Fruit fly (Drosophila melanogaster) whole organism, wandering third instar larva: ENCODE data around the gene KP78b.

ENCODE experiments used
- Abd-B ChIP-seq: fragments of >200 bp; optimal IDR thresholded peaks from 2 replicates; lab custom pipeline; 2017; ENCODE audit warnings: missing biosample characterization, missing genetic modification characterization
- CG32264 ChIP-seq: fragments of 200-800 bp; sonication (Bioruptor generic); optimal IDR thresholded peaks from 2 replicates; lab custom pipeline; 2016; ENCODE audit warnings: missing biosample characterization, missing genetic modification characterization
- CG9705 ChIP-seq: fragments of 200-800 bp; sonication (Bioruptor generic); optimal IDR thresholded peaks from 2 replicates; lab custom pipeline; 2018; ENCODE audit warnings: missing biosample characterization, mild to moderate bottlenecking, missing genetic modification characterization
- CrebA ChIP-seq: fragments of 200-800 bp; sonication (Bioruptor generic); optimal IDR thresholded peaks from 2 replicates; lab custom pipeline; 2016; ENCODE audit warnings: missing biosample characterization, mild to moderate bottlenecking, missing genetic modification characterization, borderline replicate concordance
- Dfd ChIP-seq: fragments of >200 bp; optimal IDR thresholded peaks from 2 replicates; lab custom pipeline; 2017; ENCODE audit warnings: missing biosample characterization, missing genetic modification characterization
- Dif ChIP-seq: fragments of 200-275, 200-300 bp; sonication (Bioruptor generic); optimal IDR thresholded peaks from 2 replicates; lab custom pipeline; 2018; ENCODE audit warnings: missing biosample characterization, missing genetic modification characterization; ENCODE audit not compliant: partially characterized antibody
- GATAd ChIP-seq: sonication (Bioruptor generic); optimal IDR thresholded peaks from 2 replicates; lab custom pipeline; 2016; ENCODE audit warnings: missing biosample characterization, missing genetic modification characterization
- HLH106 ChIP-seq: fragments of 200-800 bp; optimal IDR thresholded peaks from 3 replicates; lab custom pipeline; 2019; ENCODE audit warnings: missing biosample characterization, mild to moderate bottlenecking, missing genetic modification characterization, moderate library complexity
- Hnf4 ChIP-seq: fragments of 200-800 bp; sonication (Bioruptor generic); optimal IDR thresholded peaks from 2 replicates; lab custom pipeline; 2016; ENCODE audit warnings: missing biosample characterization, mild to moderate bottlenecking, missing genetic modification characterization
- Hr78 ChIP-seq: fragments of >200 bp; optimal IDR thresholded peaks from 2 replicates; lab custom pipeline; 2017; ENCODE audit warnings: missing biosample characterization, missing genetic modification characterization
- Hr83 ChIP-seq: fragments of 200-300 bp; sonication (Bioruptor generic); optimal IDR thresholded peaks from 2 replicates; lab custom pipeline; 2016; ENCODE audit warnings: missing biosample characterization, mild to moderate bottlenecking, missing genetic modification characterization, moderate library complexity; ENCODE audit not compliant: poor library complexity, severe bottlenecking
- Jra ChIP-seq: sonication (Bioruptor generic); optimal IDR thresholded peaks from 2 replicates; lab custom pipeline; 2016; ENCODE audit warnings: missing biosample characterization, missing genetic modification characterization
- Mio ChIP-seq: sonication (Bioruptor generic); optimal IDR thresholded peaks from 2 replicates; lab custom pipeline; 2016; ENCODE audit warnings: missing biosample characterization, missing genetic modification characterization
- Myc ChIP-seq: fragments of >200 bp; optimal IDR thresholded peaks from 2 replicates; lab custom pipeline; 2017
- N ChIP-seq: fragments of >200 bp; optimal IDR thresholded peaks from 2 replicates; lab custom pipeline; 2018; ENCODE audit warnings: missing biosample characterization, missing external identifiers, missing genetic modification characterization
- OdsH ChIP-seq: fragments of 200-800 bp; sonication (Bioruptor generic); optimal IDR thresholded peaks from 2 replicates; lab custom pipeline; 2016; ENCODE audit warnings: missing biosample characterization, mild to moderate bottlenecking, missing genetic modification characterization
- Rel ChIP-seq, 2 experiments: fragments of 200-800 bp; sonication (Bioruptor generic) in 1 of 2; optimal IDR thresholded peaks; 2 replicates in 1 of 2; 3 replicates in 1 of 2; lab custom pipeline; 2016 to 2019; ENCODE audit warnings: mild to moderate bottlenecking in 2 of 2, missing biosample characterization in 2 of 2, missing genetic modification characterization in 2 of 2, moderate library complexity in 1 of 2
- Sp1 ChIP-seq: fragments of 200-800 bp; sonication (Bioruptor generic); optimal IDR thresholded peaks from 3 replicates; lab custom pipeline; 2019; ENCODE audit warnings: missing biosample characterization, mild to moderate bottlenecking, missing genetic modification characterization, moderate library complexity
- Vsx2 ChIP-seq: fragments of 200-300, 225-300 bp; sonication (Bioruptor generic); optimal IDR thresholded peaks from 2 replicates; lab custom pipeline; 2018; ENCODE audit warnings: missing biosample characterization, missing genetic modification characterization; ENCODE audit not compliant: partially characterized antibody
- br ChIP-seq: fragments of 200-800 bp; sonication (Bioruptor generic); optimal IDR thresholded peaks from 2 replicates; lab custom pipeline; 2016; ENCODE audit warnings: missing biosample characterization, missing genetic modification characterization
- brk ChIP-seq: fragments of 200-800 bp; sonication (Bioruptor generic); optimal IDR thresholded peaks from 2 replicates; lab custom pipeline; 2016; ENCODE audit warnings: missing biosample characterization, mild to moderate bottlenecking, missing genetic modification characterization
- dl ChIP-seq, 2 experiments: fragments of 175-275, 200-275 bp in 1 of 2; fragments of 200-275 bp in 1 of 2; sonication (Bioruptor generic); optimal IDR thresholded peaks; lab custom pipeline; 2018; ENCODE audit warnings: mild to moderate bottlenecking in 2 of 2, missing biosample characterization in 2 of 2, missing genetic modification characterization in 2 of 2, moderate library complexity in 2 of 2; ENCODE audit not compliant: partially characterized antibody in 2 of 2, insufficient read depth in 1 of 2
- dmrt93B ChIP-seq: fragments of 200-800 bp; sonication (Bioruptor generic); optimal IDR thresholded peaks from 2 replicates; lab custom pipeline; 2018; ENCODE audit warnings: missing biosample characterization, mild to moderate bottlenecking, missing genetic modification characterization
- dsf ChIP-seq: sonication (Bioruptor generic); optimal IDR thresholded peaks from 2 replicates; lab custom pipeline; 2016; ENCODE audit warnings: missing biosample characterization, missing genetic modification characterization, borderline replicate concordance
- ey ChIP-seq: fragments of 200-800 bp; sonication (Bioruptor generic); optimal IDR thresholded peaks from 2 replicates; lab custom pipeline; 2016; ENCODE audit warnings: missing biosample characterization, missing genetic modification characterization
- foxo ChIP-seq, 2 experiments: fragments of 200-800 bp; sonication (Bioruptor generic); optimal IDR thresholded peaks; 2 replicates in 1 of 2; 3 replicates in 1 of 2; lab custom pipeline; 2016 to 2017; ENCODE audit warnings: missing biosample characterization in 2 of 2, missing genetic modification characterization in 2 of 2
- fru ChIP-seq: fragments of 200-800 bp; sonication (Bioruptor generic); optimal IDR thresholded peaks from 3 replicates; lab custom pipeline; 2016; ENCODE audit warnings: missing biosample characterization, mild to moderate bottlenecking, missing genetic modification characterization
- h ChIP-seq: fragments of 200-800 bp; sonication (Bioruptor generic); optimal IDR thresholded peaks from 3 replicates; lab custom pipeline; 2016; ENCODE audit warnings: missing biosample characterization, mild to moderate bottlenecking, missing genetic modification characterization
- lola ChIP-seq: fragments of >200 bp; optimal IDR thresholded peaks from 2 replicates; lab custom pipeline; 2017; ENCODE audit warnings: missing biosample characterization, missing genetic modification characterization
- pan ChIP-seq: fragments of >200 bp; optimal IDR thresholded peaks from 2 replicates; lab custom pipeline; 2017
- rgr ChIP-seq: fragments of 200-800 bp; sonication (Bioruptor generic); optimal IDR thresholded peaks from 3 replicates; lab custom pipeline; 2016; ENCODE audit warnings: missing biosample characterization, mild to moderate bottlenecking, missing genetic modification characterization
- sage ChIP-seq: fragments of 200-800 bp; sonication (Bioruptor generic); optimal IDR thresholded peaks from 2 replicates; lab custom pipeline; 2016; ENCODE audit warnings: missing biosample characterization, mild to moderate bottlenecking, missing genetic modification characterization
- sv ChIP-seq: fragments of 200-800 bp; sonication (Bioruptor generic); optimal IDR thresholded peaks from 3 replicates; lab custom pipeline; 2016; ENCODE audit warnings: missing biosample characterization, missing genetic modification characterization
- tai ChIP-seq: sonication (Bioruptor generic); optimal IDR thresholded peaks from 2 replicates; lab custom pipeline; 2016; ENCODE audit warnings: missing biosample characterization, missing genetic modification characterization
- woc ChIP-seq: sonication (Bioruptor generic); optimal IDR thresholded peaks from 2 replicates; lab custom pipeline; 2016; ENCODE audit warnings: missing biosample characterization, mild to moderate bottlenecking, missing genetic modification characterization

KP78b gene

dm6 chr3R:11368766-11369165 lies 15.8 kb upstream of the KP78b start:
- TF ChIP-seq h (GFP tag; lab: Kevin White, UChicago) = peak; percentile 15
- TF ChIP-seq OdsH (GFP tag; lab: Kevin White, UChicago) = no peak
- no peak for TF ChIP-seq Hr83 (GFP tag; lab: Kevin White, UChicago)
- no peak for TF ChIP-seq Dfd (GFP tag; lab: Kevin White, UChicago)
- TF ChIP-seq dmrt93B (GFP tag; lab: Kevin White, UChicago) = no peak
- no peak for TF ChIP-seq Dif
- peak in 1 of 2 experiments; percentile 15 for TF ChIP-seq foxo (GFP tag; optimal IDR thresholded peaks at IDR 0.05; lab: Kevin White, UChicago)

- no peak for TF ChIP-seq brk
- no peak for TF ChIP-seq Vsx2 (GFP tag; lab: Kevin White, UChicago)
- TF ChIP-seq dl (GFP tag; optimal IDR thresholded peaks at IDR 0.05; lab: Kevin White, UChicago; ENCODE audit: insufficient read depth in 1 of 2, partially characterized antibody in 2 of 2) = no peak
- TF ChIP-seq Jra = no peak
- no peak for TF ChIP-seq CG32264
- no peak for TF ChIP-seq GATAd (GFP tag; lab: Kevin White, UChicago)
- no peak for TF ChIP-seq sage (GFP tag; lab: Kevin White, UChicago)
- no peak for TF ChIP-seq CG9705 (GFP tag; lab: Kevin White, UChicago)
- TF ChIP-seq foxo (GFP tag; optimal IDR thresholded peaks at IDR 0.05; lab: Kevin White, UChicago) = no peak
- no peak for TF ChIP-seq rgr (GFP tag; lab: Kevin White, UChicago)
- TF ChIP-seq Sp1 = no peak
- TF ChIP-seq dmrt93B (GFP tag; lab: Kevin White, UChicago) = no peak
- no peak for TF ChIP-seq Hr83 (GFP tag; lab: Kevin White, UChicago)
- no peak for TF ChIP-seq Hnf4 (GFP tag; lab: Kevin White, UChicago)
- TF ChIP-seq Mio (GFP tag; lab: Kevin White, UChicago) = no peak
Observed at dm6 chr3R:11366315-11366714, 13.4 kb upstream of the KP78b start.

- no peak for TF ChIP-seq br (GFP tag; lab: Kevin White, UChicago)
- TF ChIP-seq Dfd (GFP tag; lab: Kevin White, UChicago) = no peak
- no peak for TF ChIP-seq brk
- TF ChIP-seq tai (GFP tag; lab: Kevin White, UChicago) = no peak
- no peak for TF ChIP-seq Myc (lab: Kevin White, UChicago)
- no peak for TF ChIP-seq Hr78 (GFP tag; lab: Kevin White, UChicago)
- TF ChIP-seq lola = no peak
- no peak for TF ChIP-seq dmrt93B (GFP tag; lab: Kevin White, UChicago)
- TF ChIP-seq Dif = no peak
- no peak for TF ChIP-seq N
- TF ChIP-seq rgr (GFP tag; lab: Kevin White, UChicago) = no peak
- TF ChIP-seq sv (GFP tag; lab: Kevin White, UChicago) = no peak
- TF ChIP-seq ey (GFP tag; lab: Kevin White, UChicago) = no peak
Observed at dm6 chr3R:11363577-11363976, 10.6 kb upstream of the KP78b start.

dm6 chr3R:11361906-11362305 lies 9.0 kb upstream of the KP78b start:
- TF ChIP-seq fru (GFP tag; lab: Kevin White, UChicago) = peak; percentile 5
- no peak for TF ChIP-seq N
- TF ChIP-seq HLH106 (tag; lab: Kevin White, UChicago) = peak; percentile 18
- no peak for TF ChIP-seq Dif

dm6 chr3R:11352482-11352732 lies 524 bp downstream of the KP78b start:
- TF ChIP-seq CrebA (GFP tag; lab: Kevin White, UChicago) (no peak), OdsH (GFP tag; lab: Kevin White, UChicago) (no peak), Rel (GFP tag; optimal IDR thresholded peaks at IDR 0.05; lab: Kevin White, UChicago) (no peak), Rel (tag; optimal IDR thresholded peaks at IDR 0.05; lab: Kevin White, UChicago) (no peak), fru (GFP tag; lab: Kevin White, UChicago) (no peak), dsf (GFP tag; lab: Kevin White, UChicago) (no peak), rgr (GFP tag; lab: Kevin White, UChicago) (no peak), N (no peak), sv (GFP tag; lab: Kevin White, UChicago) (no peak), lola (no peak), Abd-B (GFP tag; lab: Kevin White, UChicago) (no peak), pan (no peak), Vsx2 (GFP tag; lab: Kevin White, UChicago) (no peak), HLH106 (tag; lab: Kevin White, UChicago) (no peak), woc (no peak)
- TF ChIP-seq, all 38 proteins: peak for 0
